Worm (Caenorhabditis elegans) whole organism, L3 larva: ENCODE data around the gene gen-1.

Experiments used
- ceh-82 ChIP-seq: fragments of 150-350 bp; optimal IDR thresholded peaks from 2 replicates; lab custom pipeline; 2014; ENCODE audit warnings: missing biosample characterization, missing genetic modification characterization
- egl-27 ChIP-seq: sonication (generic microtip); optimal IDR thresholded peaks from 4 replicates; lab custom pipeline; 2017; ENCODE audit warnings: missing biosample characterization, missing genetic modification reagents, missing genetic modification characterization
- elt-1 ChIP-seq: fragments of 150-350 bp; optimal IDR thresholded peaks from 2 replicates; lab custom pipeline; 2014; ENCODE audit warnings: missing biosample characterization, missing genetic modification characterization
- elt-3 ChIP-seq, 3 experiments: fragments of 150-350 bp in 1 of 3; sonication (generic microtip) in 2 of 3; optimal IDR thresholded peaks; 2 replicates in 2 of 3; 4 replicates in 1 of 3; lab custom pipeline; 2014 to 2017; ENCODE audit warnings: missing biosample characterization in 3 of 3, missing genetic modification characterization in 3 of 3
- fos-1 ChIP-seq: fragments of 150-350 bp; optimal IDR thresholded peaks from 2 replicates; lab custom pipeline; 2014; ENCODE audit warnings: missing biosample characterization, missing genetic modification characterization
- nhr-76 ChIP-seq: fragments of 150-350 bp; sonication (generic microtip); optimal IDR thresholded peaks from 5 replicates; lab custom pipeline; 2014; ENCODE audit warnings: missing biosample characterization, missing genetic modification characterization
- unc-62 ChIP-seq: fragments of 150-350 bp; sonication (generic microtip); optimal IDR thresholded peaks from 4 replicates; lab custom pipeline; 2014; ENCODE audit warnings: missing biosample characterization, missing genetic modification reagents, missing genetic modification characterization
- ztf-11 ChIP-seq: fragments of 150-350 bp; optimal IDR thresholded peaks from 2 replicates; lab custom pipeline; 2014; ENCODE audit warnings: missing biosample characterization, missing genetic modification characterization

- TF ChIP-seq ceh-82 (no peak), elt-1 (peak; percentile 91), unc-62 (GFP tag; lab: Kevin White, UChicago) (no peak), ztf-11 (tag; lab: Kevin White, UChicago) (no peak), egl-27 (tag; lab: Kevin White, UChicago) (no peak), fos-1 (tag; lab: Kevin White, UChicago) (no peak), elt-3 (tag; optimal IDR thresholded peaks at IDR 0.05; lab: Kevin White, UChicago) (no peak), nhr-76 (tag; lab: Kevin White, UChicago) (no peak)
Observed at ce11 chrIII:6290469-6291182, 42.7 kb upstream of the gen-1 start.
